Worm (Caenorhabditis elegans) whole organism, L1 larva: ENCODE measurements around the gene rab-3.

ENCODE experiments used
- C16A3.4 ChIP-seq: fragments of 150-350 bp; optimal IDR thresholded peaks from 2 replicates; lab custom pipeline; 2014; ENCODE audit warnings: missing biosample characterization, missing genetic modification characterization
- F16B12.6 ChIP-seq: fragments of 150-350 bp; optimal IDR thresholded peaks from 2 replicates; lab custom pipeline; 2014; ENCODE audit warnings: missing biosample characterization, missing genetic modification characterization
- Y116A8C.19 ChIP-seq: sonication (generic microtip); optimal IDR thresholded peaks from 2 replicates; lab custom pipeline; 2016; ENCODE audit warnings: missing compliant biosample characterization, missing genetic modification characterization, borderline replicate concordance
- alr-1 ChIP-seq: fragments of 200-800 bp; sonication (Bioruptor generic); optimal IDR thresholded peaks from 2 replicates; lab custom pipeline; 2018; ENCODE audit warnings: borderline replicate concordance, mild to moderate bottlenecking, missing genetic modification characterization, missing compliant biosample characterization
- aly-2 ChIP-seq: fragments of 150-350 bp; optimal IDR thresholded peaks from 2 replicates; lab custom pipeline; 2014; ENCODE audit warnings: missing biosample characterization, missing genetic modification characterization
- ceh-63 ChIP-seq: fragments of 200-800 bp; sonication (Bioruptor generic); optimal IDR thresholded peaks from 2 replicates; lab custom pipeline; 2018; ENCODE audit warnings: mild to moderate bottlenecking, missing genetic modification characterization, missing compliant biosample characterization
- ceh-90 ChIP-seq: sonication (generic microtip); optimal IDR thresholded peaks from 2 replicates; lab custom pipeline; 2016; ENCODE audit warnings: missing genetic modification characterization, missing compliant biosample characterization
- dpl-1 ChIP-seq, 3 experiments: fragments of 150-350 bp in 2 of 3; sonication (generic microtip) in 1 of 3; optimal IDR thresholded peaks; 2 replicates each; lab custom pipeline; 2014 to 2017; ENCODE audit warnings: missing biosample characterization in 3 of 3, missing genetic modification characterization in 3 of 3, missing genetic modification reagents in 3 of 3
- efl-1 ChIP-seq, 4 experiments: fragments of 150-350 bp; optimal IDR thresholded peaks in 3 of 4; peaks in 1 of 4; 1 replicate in 1 of 4; 2 replicates in 3 of 4; lab custom pipeline; 2014; ENCODE audit warnings: missing biosample characterization in 2 of 4, missing genetic modification characterization in 2 of 4, missing genetic modification reagents in 2 of 4
- egl-13 ChIP-seq: sonication (generic microtip); optimal IDR thresholded peaks from 2 replicates; lab custom pipeline; 2016; ENCODE audit warnings: missing genotype, missing genetic modification reagents, missing genetic modification characterization, missing compliant biosample characterization
- ets-5 ChIP-seq: fragments of 200-800 bp; sonication (Bioruptor generic); IDR thresholded peaks from 2 replicates; pipeline ENCODE4 v1.3.6; 2022; ENCODE audit warnings: missing genetic modification characterization, missing compliant biosample characterization
- fkh-10 ChIP-seq: sonication (generic microtip); optimal IDR thresholded peaks from 2 replicates; lab custom pipeline; 2017; ENCODE audit warnings: missing biosample characterization, missing genetic modification reagents, missing genetic modification characterization
- fkh-4 ChIP-seq: sonication (generic microtip); optimal IDR thresholded peaks from 2 replicates; lab custom pipeline; 2016; ENCODE audit warnings: missing compliant biosample characterization, missing genetic modification characterization, borderline replicate concordance
- fkh-8 ChIP-seq: sonication (generic microtip); optimal IDR thresholded peaks from 2 replicates; lab custom pipeline; 2016; ENCODE audit warnings: mild to moderate bottlenecking, missing genetic modification characterization, missing compliant biosample characterization
- grh-1 ChIP-seq: fragments of 200-800 bp; sonication (Bioruptor generic); IDR thresholded peaks from 2 replicates; pipeline ENCODE4 v1.3.6; 2022; ENCODE audit warnings: missing genetic modification reagents, missing genetic modification characterization, missing compliant biosample characterization
- hlh-17 ChIP-seq: fragments of 200-800 bp; sonication (Bioruptor generic); optimal IDR thresholded peaks from 2 replicates; lab custom pipeline; 2018; ENCODE audit warnings: missing genetic modification characterization, mild to moderate bottlenecking, missing compliant biosample characterization, moderate library complexity, borderline replicate concordance
- hlh-4 ChIP-seq: sonication (generic microtip); optimal IDR thresholded peaks from 2 replicates; lab custom pipeline; 2016; ENCODE audit warnings: mild to moderate bottlenecking, missing genetic modification characterization, missing compliant biosample characterization
- hpl-2 ChIP-seq: fragments of 150-350 bp; optimal IDR thresholded peaks from 2 replicates; lab custom pipeline; 2014; ENCODE audit warnings: missing biosample characterization, missing genetic modification reagents, missing genetic modification characterization
- irx-1 ChIP-seq: sonication (generic microtip); optimal IDR thresholded peaks from 2 replicates; lab custom pipeline; 2016; ENCODE audit warnings: missing genetic modification characterization, missing compliant biosample characterization
- isw-1 ChIP-seq: fragments of 200-800 bp; sonication (Bioruptor generic); IDR thresholded peaks from 2 replicates; pipeline ENCODE4 v1.3.6; 2022; ENCODE audit warnings: missing genetic modification characterization, missing compliant biosample characterization
- jun-1 ChIP-seq: fragments of 150-350 bp; optimal IDR thresholded peaks from 2 replicates; lab custom pipeline; 2014; ENCODE audit warnings: missing biosample characterization, missing genetic modification reagents, missing genetic modification characterization
- lin-13 ChIP-seq: fragments of 150-350 bp; optimal IDR thresholded peaks from 2 replicates; lab custom pipeline; 2014; ENCODE audit warnings: missing biosample characterization, missing genetic modification reagents, missing genetic modification characterization
- lin-15B ChIP-seq: fragments of 150-350 bp; sonication (generic microtip); optimal IDR thresholded peaks from 3 replicates; lab custom pipeline; 2014; ENCODE audit warnings: missing biosample characterization, missing genetic modification characterization
- lin-35 ChIP-seq, 2 experiments: fragments of 150-350 bp; optimal IDR thresholded peaks; 2 replicates each; lab custom pipeline; 2014; ENCODE audit warnings: missing biosample characterization in 2 of 2, missing genetic modification characterization in 2 of 2, missing genetic modification reagents in 2 of 2
- lir-3 ChIP-seq: sonication (generic microtip); optimal IDR thresholded peaks from 2 replicates; lab custom pipeline; 2016; ENCODE audit warnings: mild to moderate bottlenecking, missing genetic modification characterization, moderate library complexity, missing compliant biosample characterization; ENCODE audit not compliant: poor library complexity
- mdl-1 ChIP-seq, 2 experiments: fragments of 150-350 bp; optimal IDR thresholded peaks; 2 replicates each; lab custom pipeline; 2014 to 2017; ENCODE audit warnings: missing biosample characterization in 2 of 2, missing genetic modification characterization in 2 of 2, inconsistent platforms in 1 of 2
- mef-2 ChIP-seq: fragments of 150-350 bp; optimal IDR thresholded peaks from 2 replicates; lab custom pipeline; 2014; ENCODE audit warnings: missing biosample characterization, missing genetic modification characterization
- mep-1 ChIP-seq: fragments of 150-350 bp; optimal IDR thresholded peaks from 2 replicates; lab custom pipeline; 2014; ENCODE audit warnings: missing biosample characterization, missing genetic modification characterization
- nhr-11 ChIP-seq: fragments of 150-350 bp; optimal IDR thresholded peaks from 2 replicates; lab custom pipeline; 2014; ENCODE audit warnings: missing biosample characterization, missing genetic modification characterization
- nhr-12 ChIP-seq: sonication (generic microtip); optimal IDR thresholded peaks from 2 replicates; lab custom pipeline; 2017; ENCODE audit warnings: missing biosample characterization, missing genetic modification characterization
- nhr-20 ChIP-seq: sonication (generic microtip); optimal IDR thresholded peaks from 2 replicates; lab custom pipeline; 2016; ENCODE audit warnings: mild to moderate bottlenecking, missing genetic modification characterization, missing compliant biosample characterization
- nhr-28 ChIP-seq: fragments of 150-350 bp; optimal IDR thresholded peaks from 2 replicates; lab custom pipeline; 2014; ENCODE audit warnings: missing biosample characterization, missing genetic modification characterization
- nhr-71 ChIP-seq: sonication (generic microtip); optimal IDR thresholded peaks from 2 replicates; lab custom pipeline; 2016; ENCODE audit warnings: mild to moderate bottlenecking, missing genetic modification characterization, moderate library complexity, missing compliant biosample characterization
- nhr-76 ChIP-seq: sonication (generic microtip); optimal IDR thresholded peaks from 2 replicates; lab custom pipeline; 2017; ENCODE audit warnings: missing biosample characterization, missing genetic modification characterization
- nhr-77 ChIP-seq: fragments of 150-350 bp; optimal IDR thresholded peaks from 2 replicates; lab custom pipeline; 2014; ENCODE audit warnings: missing biosample characterization, missing genetic modification characterization
- nhr-90 ChIP-seq: sonication (generic microtip); optimal IDR thresholded peaks from 2 replicates; lab custom pipeline; 2016; ENCODE audit warnings: mild to moderate bottlenecking, missing genetic modification characterization, missing compliant biosample characterization; ENCODE audit not compliant: poor library complexity
- pax-3 ChIP-seq: fragments of 200-800 bp; sonication (Bioruptor generic); optimal IDR thresholded peaks from 2 replicates; lab custom pipeline; 2018; ENCODE audit warnings: mild to moderate bottlenecking, missing genetic modification characterization, moderate library complexity, missing compliant biosample characterization
- pqm-1 ChIP-seq: sonication (generic microtip); optimal IDR thresholded peaks from 3 replicates; lab custom pipeline; 2017; ENCODE audit warnings: missing biosample characterization, missing genetic modification characterization
- skn-1 ChIP-seq: fragments of 150-350 bp; optimal IDR thresholded peaks from 2 replicates; lab custom pipeline; 2014; ENCODE audit warnings: missing biosample characterization, missing genetic modification characterization
- snpc-4 ChIP-seq: fragments of 150-350 bp; optimal IDR thresholded peaks from 2 replicates; lab custom pipeline; 2014; ENCODE audit warnings: missing biosample characterization, missing genetic modification characterization
- sox-4 ChIP-seq: sonication (generic microtip); optimal IDR thresholded peaks from 2 replicates; lab custom pipeline; 2016; ENCODE audit warnings: missing genetic modification characterization, missing compliant biosample characterization
- sptf-1 ChIP-seq: fragments of 150-350 bp; optimal IDR thresholded peaks from 2 replicates; lab custom pipeline; 2014; ENCODE audit warnings: missing biosample characterization, missing genetic modification characterization
- sup-37 ChIP-seq: fragments of 200-800 bp; sonication (Bioruptor generic); optimal IDR thresholded peaks from 2 replicates; lab custom pipeline; 2018; ENCODE audit warnings: mild to moderate bottlenecking, missing genetic modification characterization, missing compliant biosample characterization
- swsn-7 ChIP-seq: sonication (generic microtip); optimal IDR thresholded peaks from 2 replicates; lab custom pipeline; 2016; ENCODE audit warnings: missing genetic modification characterization, missing compliant biosample characterization
- tbx-2 ChIP-seq: sonication (generic microtip); optimal IDR thresholded peaks from 2 replicates; lab custom pipeline; 2016; ENCODE audit warnings: missing genetic modification characterization, missing compliant biosample characterization
- tlp-1 ChIP-seq: fragments of 150-350 bp; optimal IDR thresholded peaks from 2 replicates; lab custom pipeline; 2014; ENCODE audit warnings: missing biosample characterization, missing genetic modification characterization
- unc-130 ChIP-seq: fragments of 150-350 bp; optimal IDR thresholded peaks from 2 replicates; lab custom pipeline; 2017; ENCODE audit warnings: missing biosample characterization, missing genetic modification characterization, inconsistent platforms
- unc-62 ChIP-seq: fragments of 150-350 bp; optimal IDR thresholded peaks from 2 replicates; lab custom pipeline; 2014; ENCODE audit warnings: missing biosample characterization, missing genetic modification reagents, missing genetic modification characterization
- unc-98 ChIP-seq: fragments of 200-800 bp; sonication (Bioruptor generic); IDR thresholded peaks from 2 replicates; pipeline ENCODE4 v1.3.6; 2022; ENCODE audit warnings: missing genetic modification characterization, missing compliant biosample characterization
- xbp-1 ChIP-seq: sonication (generic microtip); optimal IDR thresholded peaks from 2 replicates; lab custom pipeline; 2016; ENCODE audit warnings: missing genetic modification characterization, missing compliant biosample characterization
- zag-1 ChIP-seq: fragments of 150-350 bp; optimal IDR thresholded peaks from 2 replicates; lab custom pipeline; 2014; ENCODE audit warnings: missing biosample characterization, missing genetic modification characterization
- zip-4 ChIP-seq: fragments of 200-800 bp; sonication (Bioruptor generic); optimal IDR thresholded peaks from 2 replicates; lab custom pipeline; 2018; ENCODE audit warnings: mild to moderate bottlenecking, missing genetic modification characterization, moderate library complexity, missing compliant biosample characterization
- ztf-11 ChIP-seq, 2 experiments: sonication (generic microtip); optimal IDR thresholded peaks; 2 replicates each; lab custom pipeline; 2016 to 2017; ENCODE audit warnings: missing genetic modification characterization in 2 of 2, missing biosample characterization in 1 of 2, missing compliant biosample characterization in 1 of 2
- ztf-4 ChIP-seq: fragments of 150-350 bp; optimal IDR thresholded peaks from 2 replicates; lab custom pipeline; 2014; ENCODE audit warnings: missing biosample characterization, missing genetic modification characterization

The rab-3 gene

DNA sequence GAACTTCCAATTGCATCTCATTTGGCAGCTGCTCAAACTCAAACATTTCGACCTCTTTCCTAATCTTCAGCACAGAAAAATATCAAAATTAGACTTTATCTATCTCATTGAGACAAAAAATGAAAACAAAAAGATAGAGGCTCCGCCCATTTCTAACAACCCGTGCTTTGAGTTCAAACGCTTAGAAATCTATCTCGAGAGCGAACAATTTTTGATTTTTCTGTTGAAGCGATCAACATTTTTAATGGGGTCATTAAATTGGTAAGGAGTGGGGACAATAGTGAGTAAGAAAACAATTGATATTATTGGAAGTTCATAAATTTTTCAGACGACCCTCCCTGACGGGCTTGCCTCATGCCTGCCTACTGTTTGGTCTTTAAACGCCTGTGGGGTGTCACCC lies 28.8 kb downstream of the rab-3 start, which contains the start of the genes C25H3.10 and C25H3.1:
C25H3.10 (minus strand) TSS at position 101 of the 400 bp plus-strand sequence.
C25H3.1 (plus strand) TSS at position 203 of the 400 bp plus-strand sequence.
- TF ChIP-seq unc-98 (GFP tag; lab: Robert Waterston, UW) (no peak), fkh-10 (GFP tag; lab: Kevin White, UChicago) (no peak), sptf-1 (no peak), dpl-1 (GFP tag; optimal IDR thresholded peaks at IDR 0.05; lab: Kevin White, UChicago) (no peak), zag-1 (tag; lab: Kevin White, UChicago) (no peak), egl-13 (no peak), nhr-28 (tag; lab: Kevin White, UChicago) (no peak), nhr-11 (tag; lab: Kevin White, UChicago) (no peak), ceh-63 (GFP tag; lab: Kevin White, UChicago) (no peak), xbp-1 (tag; lab: Kevin White, UChicago) (no peak), mdl-1 (tag; optimal IDR thresholded peaks at IDR 0.05; lab: Kevin White, UChicago) (no peak), alr-1 (no peak), nhr-90 (tag; lab: Kevin White, UChicago) (no peak), C16A3.4 (tag; lab: Kevin White, UChicago) (no peak), jun-1 (tag; lab: Kevin White, UChicago) (no peak), lin-15B (no peak), sup-37 (no peak), snpc-4 (tag; lab: Kevin White, UChicago) (peak; percentile 57), lin-35 (GFP tag; optimal IDR thresholded peaks at IDR 0.05; lab: Kevin White, UChicago) (no peak), Y116A8C.19 (no peak), ceh-90 (no peak), fkh-8 (tag; lab: Kevin White, UChicago) (no peak), unc-62 (no peak), lir-3 (tag; lab: Kevin White, UChicago) (no peak), nhr-77 (tag; lab: Kevin White, UChicago) (no peak), mep-1 (tag; lab: Kevin White, UChicago) (no peak), mef-2 (tag; lab: Kevin White, UChicago) (no peak), zip-4 (GFP tag; lab: Kevin White, UChicago) (no peak), nhr-12 (tag; lab: Kevin White, UChicago) (no peak), ztf-11 (tag; optimal IDR thresholded peaks at IDR 0.05; lab: Kevin White, UChicago) (no peak), tlp-1 (tag; lab: Kevin White, UChicago) (no peak), nhr-76 (tag; lab: Kevin White, UChicago) (no peak), irx-1 (tag; lab: Kevin White, UChicago) (no peak), nhr-71 (tag; lab: Kevin White, UChicago) (peak; percentile 39), efl-1 (optimal IDR thresholded peaks at IDR 0.05; lab: Kevin White, UChicago) (no peak), efl-1 (GFP tag; optimal IDR thresholded peaks at IDR 0.05 in 1 of 2; lab: Kevin White, UChicago) (no peak), pqm-1 (no peak), aly-2 (no peak), isw-1 (GFP tag; lab: Robert Waterston, UW) (no peak), hlh-4 (tag; lab: Kevin White, UChicago) (no peak), hlh-17 (GFP tag; lab: Kevin White, UChicago) (no peak), swsn-7 (no peak), ztf-4 (no peak), unc-130 (tag; lab: Kevin White, UChicago) (no peak), pax-3 (no peak), sox-4 (tag; lab: Kevin White, UChicago) (no peak), lin-13 (GFP tag; lab: Kevin White, UChicago) (no peak), grh-1 (GFP tag; lab: Robert Waterston, UW) (no peak), fkh-4 (tag; lab: Kevin White, UChicago) (no peak), ets-5 (GFP tag; lab: Robert Waterston, UW) (no peak), hpl-2 (GFP tag; lab: Kevin White, UChicago) (no peak), F16B12.6 (tag; lab: Kevin White, UChicago) (no peak), tbx-2 (tag; lab: Kevin White, UChicago) (no peak), nhr-20 (tag; lab: Kevin White, UChicago) (peak; percentile 19), skn-1 (tag; lab: Kevin White, UChicago) (no peak)
